Worm (Caenorhabditis elegans) whole organism, L1 larva: Measurements from ENCODE around the gene gegf-1.
A peak's percentile ranks its signal among the peaks of the same experiment; 100 is the strongest.

Experiments
- ama-1 ChIP-seq: fragments of 150-350 bp; optimal IDR thresholded peaks from 2 replicates; lab custom pipeline; 2014
- ceh-8 ChIP-seq: fragments of 200-800 bp; sonication (Bioruptor generic); optimal IDR thresholded peaks from 2 replicates; lab custom pipeline; 2018; ENCODE audit warnings: mild to moderate bottlenecking, missing genetic modification characterization, moderate library complexity, missing compliant biosample characterization
- efl-1 ChIP-seq, 4 experiments: fragments of 150-350 bp; optimal IDR thresholded peaks in 3 of 4; peaks in 1 of 4; 1 replicate in 1 of 4; 2 replicates in 3 of 4; lab custom pipeline; 2014; ENCODE audit warnings: missing biosample characterization in 2 of 4, missing genetic modification characterization in 2 of 4, missing genetic modification reagents in 2 of 4
- egl-27 ChIP-seq, 2 experiments: fragments of 150-350 bp in 1 of 2; sonication (generic microtip); optimal IDR thresholded peaks; 3 replicates each; lab custom pipeline; 2017 to 2018; ENCODE audit warnings: missing biosample characterization in 2 of 2, missing genetic modification characterization in 2 of 2, missing genetic modification reagents in 2 of 2
- elt-2 ChIP-seq: sonication (generic microtip); optimal IDR thresholded peaks from 2 replicates; lab custom pipeline; 2016; ENCODE audit warnings: missing genetic modification characterization, mild to moderate bottlenecking, inconsistent platforms, missing compliant biosample characterization, missing genetic modification reagents
- fos-1 ChIP-seq: fragments of 150-350 bp; optimal IDR thresholded peaks from 2 replicates; lab custom pipeline; 2014; ENCODE audit warnings: missing biosample characterization, missing genetic modification characterization
- irx-1 ChIP-seq: sonication (generic microtip); optimal IDR thresholded peaks from 2 replicates; lab custom pipeline; 2016; ENCODE audit warnings: missing genetic modification characterization, missing compliant biosample characterization
- lin-15B ChIP-seq: fragments of 150-350 bp; sonication (generic microtip); optimal IDR thresholded peaks from 3 replicates; lab custom pipeline; 2014; ENCODE audit warnings: missing biosample characterization, missing genetic modification characterization
- nhr-90 ChIP-seq: sonication (generic microtip); optimal IDR thresholded peaks from 2 replicates; lab custom pipeline; 2016; ENCODE audit warnings: mild to moderate bottlenecking, missing genetic modification characterization, missing compliant biosample characterization; ENCODE audit not compliant: poor library complexity
- tbx-2 ChIP-seq: sonication (generic microtip); optimal IDR thresholded peaks from 2 replicates; lab custom pipeline; 2016; ENCODE audit warnings: missing genetic modification characterization, missing compliant biosample characterization
- zag-1 ChIP-seq: fragments of 150-350 bp; optimal IDR thresholded peaks from 2 replicates; lab custom pipeline; 2014; ENCODE audit warnings: missing biosample characterization, missing genetic modification characterization
- ztf-11 ChIP-seq, 2 experiments: sonication (generic microtip); optimal IDR thresholded peaks; 2 replicates each; lab custom pipeline; 2016 to 2017; ENCODE audit warnings: missing genetic modification characterization in 2 of 2, missing biosample characterization in 1 of 2, missing compliant biosample characterization in 1 of 2

DNA sequence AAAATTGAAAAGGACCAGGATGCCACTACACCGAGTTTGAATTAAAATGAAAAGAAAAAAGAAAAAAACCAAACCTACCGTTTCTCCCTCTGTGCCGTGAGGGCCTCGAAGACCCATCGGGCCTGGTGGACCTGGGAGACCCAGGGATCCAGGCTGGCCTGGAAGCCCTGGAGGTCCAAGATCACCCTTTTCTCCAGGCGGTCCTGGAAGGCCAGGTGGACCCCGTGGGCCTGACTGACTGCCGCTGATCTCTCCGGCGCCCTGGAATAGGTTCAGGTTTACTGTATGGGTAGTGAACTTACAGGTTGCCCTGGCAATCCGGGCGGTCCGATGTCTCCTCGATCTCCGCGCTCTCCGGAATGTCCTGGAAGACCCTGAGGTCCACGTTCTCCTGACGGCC lies 18.1 kb downstream of the gegf-1 start:
- TF ChIP-seq ama-1 (lab: Kevin White, UChicago) = no peak
- no peak for TF ChIP-seq ztf-11 (tag; optimal IDR thresholded peaks at IDR 0.05; lab: Kevin White, UChicago)
- TF ChIP-seq efl-1 (optimal IDR thresholded peaks at IDR 0.05; lab: Kevin White, UChicago) = no peak
- TF ChIP-seq efl-1 (GFP tag; optimal IDR thresholded peaks at IDR 0.05 in 1 of 2; lab: Kevin White, UChicago) = no peak
- no peak for TF ChIP-seq nhr-90 (tag; lab: Kevin White, UChicago)
- peak; percentile 29 for TF ChIP-seq ceh-8 (GFP tag; lab: Kevin White, UChicago)
- TF ChIP-seq lin-15B (tag; lab: Kevin White, UChicago) = no peak
- TF ChIP-seq irx-1 (tag; lab: Kevin White, UChicago) = no peak
- no peak for TF ChIP-seq tbx-2 (tag; lab: Kevin White, UChicago)
- TF ChIP-seq fos-1 (tag; lab: Kevin White, UChicago) = no peak
- no peak for TF ChIP-seq zag-1 (tag; lab: Kevin White, UChicago)
- no peak for TF ChIP-seq egl-27 (tag; optimal IDR thresholded peaks at IDR 0.05; lab: Kevin White, UChicago)
- TF ChIP-seq elt-2 (tag; lab: Kevin White, UChicago) = no peak
